Worm (Caenorhabditis elegans) whole organism, late embryonic: ENCODE data around the gene stdh-1.

Source experiments
- K02D7.2 ChIP-seq: sonication (generic microtip); optimal IDR thresholded peaks from 2 replicates; lab custom pipeline; 2017; ENCODE audit warnings: mild to moderate bottlenecking, missing genetic modification characterization, missing compliant biosample characterization
- ama-1 ChIP-seq: fragments of 150-350 bp; optimal IDR thresholded peaks from 2 replicates; lab custom pipeline; 2014
- hlh-8 ChIP-seq: sonication (generic microtip); optimal IDR thresholded peaks from 2 replicates; lab custom pipeline; 2016; ENCODE audit warnings: missing genotype, missing genetic modification characterization, missing compliant biosample characterization
- pag-3 ChIP-seq: sonication (generic microtip); optimal IDR thresholded peaks from 2 replicates; lab custom pipeline; 2016; ENCODE audit warnings: missing compliant biosample characterization, missing genetic modification characterization, borderline replicate concordance
- tbx-2 ChIP-seq: sonication (generic microtip); optimal IDR thresholded peaks from 2 replicates; lab custom pipeline; 2016; ENCODE audit warnings: missing genetic modification characterization, missing compliant biosample characterization

DNA sequence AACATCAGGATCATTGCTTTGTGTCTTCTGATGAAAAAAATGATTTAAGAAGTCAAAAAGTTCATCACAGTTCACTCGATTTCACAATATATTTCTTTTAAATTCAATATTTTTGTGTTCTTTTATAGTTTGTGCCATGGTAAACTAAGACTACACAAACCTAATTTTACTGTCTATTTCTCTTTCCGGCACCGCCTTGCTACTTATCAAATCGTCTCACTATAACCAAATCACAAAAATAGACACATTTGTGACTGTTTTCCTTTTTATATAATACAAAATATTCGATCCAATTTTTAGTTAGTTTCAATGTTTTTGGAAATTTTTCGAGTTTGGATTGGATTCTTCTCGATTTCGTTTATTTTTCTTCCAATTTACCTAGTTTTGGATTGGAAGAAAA, 47.8 kb downstream of the stdh-1 start, which contains the start of gene swt-6:
- TF ChIP-seq K02D7.2 (no peak), tbx-2 (tag; lab: Kevin White, UChicago) (no peak), pag-3 (tag; lab: Kevin White, UChicago) (no peak), hlh-8 (no peak), ama-1 (lab: Kevin White, UChicago) (no peak)
